Worm (Caenorhabditis elegans): ENCODE data around the gene C01G10.15.

DNA sequence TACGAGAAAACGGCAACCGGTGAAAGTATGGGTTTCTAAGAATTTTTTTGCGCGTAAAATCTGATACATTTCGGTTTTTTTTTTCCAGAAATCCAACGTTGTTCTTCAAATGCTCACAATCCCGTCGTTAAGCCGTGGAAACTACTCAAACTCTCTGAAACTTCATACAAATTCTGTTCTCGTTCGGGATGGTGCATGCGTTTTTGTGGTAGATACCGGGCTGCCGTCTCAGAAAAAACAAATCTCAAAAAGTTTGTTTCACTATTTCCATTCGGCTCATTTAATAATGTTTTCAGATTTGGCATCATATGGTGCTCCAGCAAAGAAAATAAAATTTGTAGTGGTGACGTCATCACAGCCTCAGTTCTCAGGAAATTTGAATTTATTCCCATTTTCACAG is 32.4 kb downstream of the C01G10.15 start:
- no peak for TF ChIP-seq ztf-29 (GFP tag; IDR thresholded peaks at IDR 0.05)
- TF ChIP-seq cog-1 (tag; optimal IDR thresholded peaks at IDR 0.05), result no peak
- no peak for TF ChIP-seq tab-1 (GFP tag; IDR thresholded peaks at IDR 0.05)
- TF ChIP-seq T22C8.4 (GFP tag; IDR thresholded peaks at IDR 0.05), result no peak
- no peak for TF ChIP-seq klf-2 (GFP tag; conservative IDR thresholded peaks at IDR 0.05)
